Worm (Caenorhabditis elegans): ENCODE measurements around the gene Y53F4B.51.

Gene Y53F4B.51

DNA sequence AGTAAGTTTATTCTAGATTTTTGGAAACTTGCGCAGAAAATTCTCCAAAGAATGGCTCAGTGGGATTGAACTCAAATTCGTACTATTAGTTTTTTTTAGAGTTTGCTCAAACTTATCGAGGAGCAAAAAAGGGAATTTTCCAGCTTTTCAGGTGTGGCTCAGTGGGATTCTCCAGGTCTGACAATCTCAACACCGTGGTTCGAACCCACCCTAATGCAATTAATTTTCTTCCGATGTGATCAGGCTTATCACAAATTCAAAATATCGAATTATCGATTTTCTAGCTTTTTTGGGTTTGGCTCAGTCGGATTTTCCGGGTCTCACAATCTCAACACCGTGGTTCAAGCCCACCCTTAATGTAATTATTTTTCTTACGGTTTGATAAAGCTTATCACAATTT is 47.8 kb downstream of the Y53F4B.51 start:
- no peak for TF ChIP-seq pha-4 (GFP tag; IDR thresholded peaks at IDR 0.05)
- no peak for TF ChIP-seq pha-4 (tag; optimal IDR thresholded peaks at IDR 0.05)
- TF ChIP-seq ama-1 (optimal IDR thresholded peaks at IDR 0.05), result no peak
- no peak for TF ChIP-seq lin-29 (GFP tag; IDR thresholded peaks at IDR 0.05)
- TF ChIP-seq unc-62 (GFP tag; optimal IDR thresholded peaks at IDR 0.05 in 1 of 2), result peak in 1 of 2 experiments; percentile 95
- TF ChIP-seq unc-62 (tag; optimal IDR thresholded peaks at IDR 0.05), result no peak
- TF ChIP-seq dve-1 (tag; optimal IDR thresholded peaks at IDR 0.05; ENCODE audit: insufficient read depth), result no peak
- TF ChIP-seq ceh-28 (tag; optimal IDR thresholded peaks at IDR 0.05), result peak; percentile 37
- no peak for TF ChIP-seq lin-39 (tag; optimal IDR thresholded peaks at IDR 0.05)
- TF ChIP-seq daf-19 (GFP tag; conservative IDR thresholded peaks at IDR 0.05), result no peak
- no peak for TF ChIP-seq F26F4.8 (GFP tag; conservative IDR thresholded peaks at IDR 0.05)

DNA sequence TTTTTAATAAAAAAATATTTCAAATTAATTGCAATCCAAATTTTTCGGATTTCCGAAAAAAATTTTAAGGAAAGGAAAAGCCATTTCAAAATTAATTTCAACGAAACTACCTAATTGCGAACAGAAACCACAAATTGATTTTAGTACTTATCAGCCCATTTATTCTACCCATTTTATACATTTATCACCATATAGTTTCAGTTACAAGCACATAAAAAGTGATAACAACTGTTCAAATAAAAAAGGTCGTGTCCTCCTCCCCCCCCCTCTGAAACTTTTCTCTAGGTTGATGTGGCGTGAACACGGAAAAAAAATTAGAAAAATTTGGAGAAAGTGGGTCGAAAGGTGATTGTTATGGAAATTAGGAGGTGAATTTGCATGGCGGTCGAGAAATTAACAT is 49.4 kb downstream of the Y53F4B.51 start:
- no peak for TF ChIP-seq spr-1 (tag; optimal IDR thresholded peaks at IDR 0.05)
- TF ChIP-seq ceh-28 (tag; optimal IDR thresholded peaks at IDR 0.05), result no peak
- TF ChIP-seq dmd-6 (GFP tag; IDR thresholded peaks at IDR 0.05), result peak; percentile 59; the same call in 1 of the 2 replicates
- TF ChIP-seq mep-1 (tag; optimal IDR thresholded peaks at IDR 0.05), result peak; percentile 16
- peak; percentile 55 for TF ChIP-seq dve-1 (tag; optimal IDR thresholded peaks at IDR 0.05; ENCODE audit: insufficient read depth)
- peak; percentile 46 for TF ChIP-seq hlh-11 (tag; optimal IDR thresholded peaks at IDR 0.05)
- no peak for TF ChIP-seq saeg-2 (GFP tag; IDR thresholded peaks at IDR 0.05)
- TF ChIP-seq zip-11 (GFP tag; IDR thresholded peaks at IDR 0.05), result no peak
- TF ChIP-seq lin-15B (tag; optimal IDR thresholded peaks at IDR 0.05), result no peak
- no peak for TF ChIP-seq R02D3.7 (tag; optimal IDR thresholded peaks at IDR 0.05)
- TF ChIP-seq skn-1 (tag; optimal IDR thresholded peaks at IDR 0.05), result no peak
- TF ChIP-seq Y105C5A.15 (GFP tag; IDR thresholded peaks at IDR 0.05), result no peak
- no peak for TF ChIP-seq snpc-1.2 (GFP tag; IDR thresholded peaks at IDR 0.05)
- peak; percentile 86 for TF ChIP-seq pqm-1 (tag; optimal IDR thresholded peaks at IDR 0.05)
- TF ChIP-seq cey-2 (tag; optimal IDR thresholded peaks at IDR 0.05; ENCODE audit: borderline replicate concordance, insufficient read depth), result no peak
- no peak for TF ChIP-seq snpc-4 (tag; optimal IDR thresholded peaks at IDR 0.05)
- no peak for TF ChIP-seq hmg-1.1 (GFP tag; IDR thresholded peaks at IDR 0.05)
- no peak for TF ChIP-seq mdl-1 (tag; optimal IDR thresholded peaks at IDR 0.05)
- no peak for TF ChIP-seq egl-27 (tag; optimal IDR thresholded peaks at IDR 0.05)
- TF ChIP-seq daf-16 (GFP tag; optimal IDR thresholded peaks at IDR 0.05), result no peak
- peak; percentile 38 for TF ChIP-seq daf-16 (tag; optimal IDR thresholded peaks at IDR 0.05)
- peak; percentile 85 for TF ChIP-seq php-3 (GFP tag; IDR thresholded peaks at IDR 0.05)
- TF ChIP-seq ceh-44 (GFP tag; IDR thresholded peaks at IDR 0.05), result no peak
- TF ChIP-seq nhr-11 (tag; optimal IDR thresholded peaks at IDR 0.05), result no peak
- TF ChIP-seq lin-1 (GFP tag; IDR thresholded peaks at IDR 0.05), result no peak
- TF ChIP-seq nhr-28 (tag; optimal IDR thresholded peaks at IDR 0.05), result peak; percentile 92
- no peak for TF ChIP-seq ztf-7 (tag; optimal IDR thresholded peaks at IDR 0.05)
- TF ChIP-seq nhr-41 (GFP tag; IDR thresholded peaks at IDR 0.05), result no peak
- no peak for TF ChIP-seq nhr-25 (tag; optimal IDR thresholded peaks at IDR 0.05; ENCODE audit: borderline replicate concordance, insufficient read depth)
- TF ChIP-seq madf-9 (GFP tag; conservative IDR thresholded peaks at IDR 0.05), result no peak
- TF ChIP-seq nhr-77 (tag; optimal IDR thresholded peaks at IDR 0.05), result peak; percentile 91
- TF ChIP-seq tag-97 (GFP tag; IDR thresholded peaks at IDR 0.05), result no peak
- TF ChIP-seq Y5F2A.4 (GFP tag; optimal IDR thresholded peaks at IDR 0.05), result no peak
